Worm (Caenorhabditis elegans) whole organism, L2 larva: ENCODE results near the gene fipr-14.

Experiments
- ama-1 ChIP-seq: fragments of 150-350 bp; optimal IDR thresholded peaks from 2 replicates; lab custom pipeline; 2018; ENCODE audit warnings: inconsistent platforms
- egl-27 ChIP-seq: sonication (generic microtip); optimal IDR thresholded peaks from 3 replicates; lab custom pipeline; 2017; ENCODE audit warnings: missing biosample characterization, missing genetic modification reagents, missing genetic modification characterization
- lin-11 ChIP-seq: fragments of 150-350 bp; sonication (generic microtip); optimal IDR thresholded peaks from 2 replicates; lab custom pipeline; 2014; ENCODE audit warnings: missing biosample characterization, missing genetic modification characterization, inconsistent platforms, mixed read lengths
- skn-1 ChIP-seq: sonication (generic microtip); optimal IDR thresholded peaks from 2 replicates; lab custom pipeline; 2017; ENCODE audit warnings: missing biosample characterization, missing genetic modification characterization
- zag-1 ChIP-seq: fragments of 150-350 bp; optimal IDR thresholded peaks from 2 replicates; lab custom pipeline; 2014; ENCODE audit warnings: missing biosample characterization, missing genetic modification characterization

- TF ChIP-seq zag-1 (no peak), ama-1 (lab: Kevin White, UChicago) (no peak), egl-27 (no peak), lin-11 (no peak), skn-1 (tag; lab: Kevin White, UChicago) (no peak)
Observed at ce11 chrIV:10916134-10916533, 39.2 kb downstream of the fipr-14 start.
